Worm (Caenorhabditis elegans): Measurements from ENCODE around the gene F41B4.3.

F41B4.3 gene

ce11 chrX:6850412-6850811 lies 14.5 kb upstream of the F41B4.3 start:
- no peak for TF ChIP-seq W03F9.2 (tag; optimal IDR thresholded peaks at IDR 0.05)
- no peak for TF ChIP-seq dao-5 (tag; optimal IDR thresholded peaks at IDR 0.05)
- no peak for TF ChIP-seq him-1 (tag; optimal IDR thresholded peaks at IDR 0.05)

- TF ChIP-seq dao-5 (tag; optimal IDR thresholded peaks at IDR 0.05): no peak
- TF ChIP-seq W03F9.2 (tag; optimal IDR thresholded peaks at IDR 0.05): no peak
- TF ChIP-seq him-1 (tag; optimal IDR thresholded peaks at IDR 0.05): no peak
Measured at ce11 chrX:6848596-6848995, 12.7 kb upstream of the F41B4.3 start.

- TF ChIP-seq him-1 (tag; optimal IDR thresholded peaks at IDR 0.05) (no peak), W03F9.2 (tag; optimal IDR thresholded peaks at IDR 0.05) (no peak), dao-5 (tag; optimal IDR thresholded peaks at IDR 0.05) (no peak)
Measured at ce11 chrX:6845934-6846333, 10.0 kb upstream of the F41B4.3 start, which contains the start of gene C53B7.2. C53B7.2 (plus strand) TSS chrX:6846234.

ce11 chrX:6844394-6845072 lies 8.6 kb upstream of the F41B4.3 start, which contains the start of gene C53B7.3:
C53B7.3 (plus strand) TSS chrX:6844755.
- no peak for TF ChIP-seq him-1 (tag; optimal IDR thresholded peaks at IDR 0.05)
- TF ChIP-seq W03F9.2 (tag; optimal IDR thresholded peaks at IDR 0.05): no peak
- no peak for TF ChIP-seq dao-5 (tag; optimal IDR thresholded peaks at IDR 0.05)

ce11 chrX:6840670-6841308 lies 4.9 kb upstream of the F41B4.3 start, which contains the start of the genes glr-6 and asg-2:
glr-6 (minus strand) TSS chrX:6840720.
asg-2 (plus strand) TSS chrX:6841258.
- TF ChIP-seq dao-5 (tag; optimal IDR thresholded peaks at IDR 0.05) (no peak), W03F9.2 (tag; optimal IDR thresholded peaks at IDR 0.05) (peak; percentile 55), him-1 (tag; optimal IDR thresholded peaks at IDR 0.05) (peak; percentile 22)

DNA sequence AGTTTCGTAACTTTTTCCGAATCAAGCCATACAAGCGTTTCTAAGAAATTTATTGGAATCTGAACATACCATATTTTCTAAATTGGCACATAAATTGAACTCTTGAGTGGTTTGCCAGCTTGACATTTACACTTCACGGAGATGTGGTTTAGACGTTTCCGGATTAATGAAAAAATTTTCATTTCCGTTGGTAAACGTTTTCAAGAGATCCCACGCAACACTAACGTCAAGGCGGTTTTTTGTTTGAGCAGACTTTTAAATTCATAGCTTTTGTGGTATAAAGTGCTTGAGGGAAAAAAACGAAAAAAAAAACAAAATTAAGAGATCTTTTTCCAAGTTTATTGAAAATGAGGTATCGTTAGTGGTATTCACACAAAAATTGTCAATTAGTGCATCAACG lies 749 bp downstream of the F41B4.3 start, which contains the start of gene F41B4.2:
TSS of gene F41B4.2 (minus strand) at position 101 of the 400 bp plus-strand sequence.
- no peak for TF ChIP-seq him-1 (tag; optimal IDR thresholded peaks at IDR 0.05)
- no peak for TF ChIP-seq W03F9.2 (tag; optimal IDR thresholded peaks at IDR 0.05)
- no peak for TF ChIP-seq dao-5 (tag; optimal IDR thresholded peaks at IDR 0.05)

DNA sequence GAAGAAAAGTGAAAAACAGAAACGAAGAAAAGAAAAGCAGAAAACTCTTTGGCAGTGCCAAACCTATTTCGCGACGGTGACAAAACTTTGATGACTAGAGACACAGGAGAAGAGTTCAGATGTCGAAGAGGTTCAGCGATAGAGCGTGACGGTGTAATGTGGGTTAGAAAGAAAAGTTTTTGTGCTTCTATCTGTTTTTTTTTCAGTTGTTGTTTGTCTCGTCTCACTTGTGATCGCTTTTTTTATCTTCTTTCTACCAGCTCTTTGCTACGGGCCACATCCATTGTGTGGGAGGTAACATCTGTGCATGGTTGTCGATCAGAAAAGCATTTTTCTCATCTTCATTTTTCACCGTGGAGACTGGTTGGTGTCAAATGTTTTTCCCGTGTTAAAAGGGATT lies 10.1 kb downstream of the F41B4.3 start, which contains the start of gene F41B4.1:
TSS of gene F41B4.1 (minus strand) at position 23 of the 400 bp plus-strand sequence.
- TF ChIP-seq him-1 (tag; optimal IDR thresholded peaks at IDR 0.05): no peak
- TF ChIP-seq dao-5 (tag; optimal IDR thresholded peaks at IDR 0.05): no peak
- no peak for TF ChIP-seq W03F9.2 (tag; optimal IDR thresholded peaks at IDR 0.05)

DNA sequence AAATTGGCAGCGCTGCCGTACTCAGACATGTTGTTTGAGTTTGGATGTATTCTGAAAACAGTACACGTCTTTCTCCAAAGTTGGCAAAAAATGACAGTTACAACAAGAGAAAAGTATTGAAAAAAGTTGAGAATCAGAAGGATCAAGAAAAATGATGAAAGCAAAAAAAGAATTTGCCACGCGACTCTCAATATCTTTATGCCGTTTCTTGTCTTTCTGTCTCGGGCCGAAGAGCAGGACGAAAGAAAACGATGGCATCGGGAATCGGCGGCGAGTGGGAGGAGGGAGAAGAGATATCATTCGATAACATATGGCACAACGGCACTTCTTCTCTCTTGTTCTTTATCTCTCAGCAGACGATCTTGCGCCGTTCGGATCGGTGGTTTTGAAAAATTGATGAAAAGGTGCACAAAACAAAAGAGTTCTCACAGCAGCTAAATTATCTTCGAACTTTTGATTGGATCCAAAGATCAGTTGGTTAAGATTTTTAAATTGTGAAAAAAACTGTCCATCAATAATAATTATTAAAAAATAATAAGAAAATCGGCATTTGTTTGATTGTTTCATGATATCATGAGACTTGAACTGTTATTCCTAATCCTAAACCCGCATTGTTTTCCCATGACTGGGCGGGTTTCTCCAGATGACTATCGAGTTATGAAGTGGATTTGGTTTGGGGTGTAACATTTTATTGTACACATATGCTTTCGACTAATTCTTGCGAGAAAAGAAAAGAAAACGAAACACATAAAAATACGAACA lies 12.5 kb downstream of the F41B4.3 start, which contains the start of gene gei-15:
TSS of gene gei-15 (minus strand) at position 51 of the 762 bp plus-strand sequence.
- TF ChIP-seq dao-5 (tag; optimal IDR thresholded peaks at IDR 0.05) (no peak), W03F9.2 (tag; optimal IDR thresholded peaks at IDR 0.05) (no peak), him-1 (tag; optimal IDR thresholded peaks at IDR 0.05) (no peak)

- no peak for TF ChIP-seq dao-5 (tag; optimal IDR thresholded peaks at IDR 0.05)
- no peak for TF ChIP-seq W03F9.2 (tag; optimal IDR thresholded peaks at IDR 0.05)
- TF ChIP-seq him-1 (tag; optimal IDR thresholded peaks at IDR 0.05): no peak
Measured at ce11 chrX:6822552-6822951, 13.4 kb downstream of the F41B4.3 start.

ce11 chrX:6819633-6820032 lies 16.3 kb downstream of the F41B4.3 start:
- TF ChIP-seq dao-5 (tag; optimal IDR thresholded peaks at IDR 0.05): no peak
- TF ChIP-seq W03F9.2 (tag; optimal IDR thresholded peaks at IDR 0.05): no peak
- no peak for TF ChIP-seq him-1 (tag; optimal IDR thresholded peaks at IDR 0.05)

DNA sequence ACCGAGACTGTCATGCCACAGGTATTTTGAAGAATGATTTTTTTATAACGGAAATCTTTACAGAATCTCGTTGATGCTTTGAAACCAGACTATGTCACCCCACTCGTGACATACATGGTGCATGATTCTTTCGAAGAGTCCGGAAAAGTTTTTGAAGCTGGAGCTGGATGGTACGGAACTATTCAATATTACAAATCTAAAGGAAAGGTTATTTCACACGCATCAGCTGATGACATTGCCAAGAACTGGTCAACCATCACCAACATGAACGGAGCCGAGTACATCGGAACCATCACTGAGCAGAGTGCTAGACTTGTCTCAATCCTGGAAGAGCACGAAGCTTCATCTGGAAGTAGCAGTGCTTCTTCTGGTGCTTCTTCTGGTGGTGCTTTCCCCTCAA lies 16.8 kb downstream of the F41B4.3 start:
- TF ChIP-seq W03F9.2 (tag; optimal IDR thresholded peaks at IDR 0.05) (no peak), him-1 (tag; optimal IDR thresholded peaks at IDR 0.05) (no peak), dao-5 (tag; optimal IDR thresholded peaks at IDR 0.05) (no peak)

- no peak for TF ChIP-seq him-1 (tag; optimal IDR thresholded peaks at IDR 0.05)
- no peak for TF ChIP-seq dao-5 (tag; optimal IDR thresholded peaks at IDR 0.05)
- no peak for TF ChIP-seq W03F9.2 (tag; optimal IDR thresholded peaks at IDR 0.05)
Measured at ce11 chrX:6818036-6818488, 17.9 kb downstream of the F41B4.3 start, which contains the start of gene dhs-28. dhs-28 (plus strand) TSS chrX:6818438.

ce11 chrX:6813025-6813424 lies 22.9 kb downstream of the F41B4.3 start:
- no peak for TF ChIP-seq him-1 (tag; optimal IDR thresholded peaks at IDR 0.05)
- no peak for TF ChIP-seq W03F9.2 (tag; optimal IDR thresholded peaks at IDR 0.05)
- TF ChIP-seq dao-5 (tag; optimal IDR thresholded peaks at IDR 0.05): no peak
